Worm (Caenorhabditis elegans): Measurements from ENCODE around the gene acbp-5.

DNA sequence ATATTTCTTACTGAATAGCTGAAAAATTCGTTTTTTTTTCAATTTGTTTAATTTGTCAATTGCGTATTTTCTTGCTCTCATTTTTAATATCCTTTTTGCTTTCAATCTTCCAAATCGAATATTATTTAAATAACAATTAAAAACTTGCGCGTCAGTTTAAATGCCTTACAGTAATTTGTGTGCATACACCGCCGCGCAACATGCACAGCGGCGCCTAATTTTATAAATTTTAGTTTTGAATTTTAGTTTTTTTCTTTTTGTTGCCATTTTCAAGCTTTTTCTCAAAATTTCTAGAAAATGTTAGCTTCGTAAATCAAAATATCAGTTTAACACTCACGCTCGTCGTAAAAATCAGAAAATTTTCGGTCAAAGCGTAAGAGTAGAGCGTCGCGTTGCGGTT is 41.8 kb upstream of the acbp-5 start:
- TF ChIP-seq med-1 (GFP tag; optimal IDR thresholded peaks at IDR 0.05; ENCODE audit: insufficient read depth) = no peak
- TF ChIP-seq ztf-29 (GFP tag; IDR thresholded peaks at IDR 0.05) = no peak
- TF ChIP-seq T22C8.4 (GFP tag; IDR thresholded peaks at IDR 0.05) = no peak
- no peak for TF ChIP-seq cog-1 (tag; optimal IDR thresholded peaks at IDR 0.05)
- TF ChIP-seq tab-1 (GFP tag; IDR thresholded peaks at IDR 0.05) = no peak
